Fruit fly (Drosophila melanogaster): ENCODE results near the gene stx.

Gene stx

DNA sequence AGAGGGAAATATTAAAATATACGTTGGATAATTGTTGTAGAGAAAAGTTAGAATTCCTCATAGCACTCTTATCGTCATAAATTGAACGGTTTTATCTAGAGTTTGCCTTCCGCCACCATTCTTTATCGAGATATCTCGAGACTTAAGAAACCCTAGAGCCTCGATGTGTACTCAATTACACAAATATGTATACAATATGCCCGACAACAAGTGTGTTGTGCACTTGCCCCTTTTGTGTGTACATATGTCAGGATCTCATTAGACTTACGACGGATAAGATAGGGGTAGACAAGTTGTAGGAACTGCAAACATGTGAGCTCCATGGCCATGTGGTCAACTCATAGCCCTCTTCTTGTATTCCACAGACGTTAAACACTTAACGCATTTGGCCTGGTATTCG is 28.8 kb upstream of the stx start:
- no peak for TF ChIP-seq CrebA (GFP tag; optimal IDR thresholded peaks at IDR 0.05; ENCODE audit: borderline replicate concordance)
- no peak for TF ChIP-seq GATAd (GFP tag; optimal IDR thresholded peaks at IDR 0.05)
- TF ChIP-seq usp (GFP tag; optimal IDR thresholded peaks at IDR 0.05): no peak

DNA sequence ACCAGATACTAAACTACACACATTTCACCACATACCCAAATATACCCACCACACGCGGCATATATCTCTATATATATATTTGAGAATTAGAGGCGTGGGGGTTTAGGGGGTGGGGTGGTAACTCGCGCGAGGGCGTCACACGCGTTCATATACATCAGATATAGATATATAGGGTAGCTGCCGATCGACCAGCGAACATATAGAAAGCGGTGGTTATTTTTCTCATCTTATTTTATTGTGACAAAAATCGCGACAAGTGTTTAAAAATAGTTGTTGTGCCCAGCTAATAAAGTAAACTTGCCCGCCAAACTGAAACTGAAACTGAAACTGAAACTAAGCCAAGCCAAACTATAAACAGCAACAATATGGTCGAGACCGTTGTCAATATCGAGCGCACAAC is 27.9 kb upstream of the stx start:
- TF ChIP-seq CG9705 (GFP tag; optimal IDR thresholded peaks at IDR 0.05) (no peak), woc (GFP tag; optimal IDR thresholded peaks at IDR 0.05) (no peak), rgr (GFP tag; optimal IDR thresholded peaks at IDR 0.05) (no peak), usp (GFP tag; optimal IDR thresholded peaks at IDR 0.05) (no peak), Vsx2 (GFP tag; optimal IDR thresholded peaks at IDR 0.05; ENCODE audit: partially characterized antibody) (no peak), brk (GFP tag; optimal IDR thresholded peaks at IDR 0.05) (no peak), dmrt93B (GFP tag; optimal IDR thresholded peaks at IDR 0.05) (no peak), pan (optimal IDR thresholded peaks at IDR 0.05) (no peak), tai (GFP tag; optimal IDR thresholded peaks at IDR 0.05) (no peak), Rel (GFP tag; optimal IDR thresholded peaks at IDR 0.05) (no peak), Rel (tag; optimal IDR thresholded peaks at IDR 0.05) (no peak), HLH106 (tag; optimal IDR thresholded peaks at IDR 0.05) (no peak), sv (GFP tag; optimal IDR thresholded peaks at IDR 0.05) (no peak), dl (GFP tag; optimal IDR thresholded peaks at IDR 0.05; ENCODE audit: insufficient read depth in 1 of 2, partially characterized antibody in 2 of 2) (no peak), ey (GFP tag; optimal IDR thresholded peaks at IDR 0.05) (no peak), dsf (GFP tag; optimal IDR thresholded peaks at IDR 0.05; ENCODE audit: borderline replicate concordance) (no peak), jim (GFP tag; optimal IDR thresholded peaks at IDR 0.05) (no peak)

DNA sequence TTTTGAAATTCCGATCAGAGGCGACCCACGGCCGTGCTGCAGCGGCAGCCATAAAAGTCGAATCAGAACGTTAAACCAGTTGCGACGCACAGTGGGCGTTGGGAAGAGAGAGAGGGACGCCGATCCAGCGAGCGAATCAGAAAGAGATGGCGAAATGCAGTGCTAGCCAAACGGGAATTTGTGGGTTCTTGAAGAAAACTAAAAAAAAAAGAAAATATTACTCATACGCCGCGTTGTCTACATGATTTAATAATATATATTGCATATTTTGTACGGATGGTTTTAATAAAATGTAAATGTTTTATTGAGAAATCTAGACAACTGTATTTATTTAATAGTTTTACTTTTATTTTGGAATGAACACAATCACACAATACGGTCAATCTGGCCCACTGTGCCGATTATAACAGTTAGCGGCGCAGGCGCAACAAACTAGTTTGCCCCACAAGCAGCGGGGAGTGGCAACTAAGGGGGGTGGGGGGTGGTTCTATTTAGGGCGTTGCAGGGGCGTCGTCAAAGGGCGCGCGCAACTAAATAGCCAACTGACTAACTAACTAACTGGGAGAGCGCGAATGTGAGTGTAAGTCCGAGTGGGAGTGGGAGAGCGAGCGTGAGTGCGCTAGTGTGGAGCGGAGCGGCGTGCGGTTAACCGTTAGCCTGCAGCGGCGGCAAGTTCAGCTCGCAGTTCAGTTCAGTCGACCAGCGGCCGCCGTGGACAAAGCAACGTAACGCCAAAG is 27.3 kb upstream of the stx start, which contains the start of gene CG15211:
Gene CG15211 (plus strand): TSS at position 686 of the 737 bp plus-strand sequence.
- TF ChIP-seq rgr (GFP tag; optimal IDR thresholded peaks at IDR 0.05): peak; percentile 38
- TF ChIP-seq brk (GFP tag; optimal IDR thresholded peaks at IDR 0.05): peak; percentile 11
- peak; percentile 37 for TF ChIP-seq fru (GFP tag; optimal IDR thresholded peaks at IDR 0.05)
- no peak for TF ChIP-seq sage (GFP tag; optimal IDR thresholded peaks at IDR 0.05)
- no peak for TF ChIP-seq CrebA (GFP tag; optimal IDR thresholded peaks at IDR 0.05; ENCODE audit: borderline replicate concordance)
- no peak for TF ChIP-seq jim (GFP tag; optimal IDR thresholded peaks at IDR 0.05)
- TF ChIP-seq dl (GFP tag; optimal IDR thresholded peaks at IDR 0.05; ENCODE audit: insufficient read depth in 1 of 2, partially characterized antibody in 2 of 2): peak in 1 of 2 experiments; percentile 39
- peak; percentile 49 for TF ChIP-seq psq (GFP tag; optimal IDR thresholded peaks at IDR 0.05)
- peak; percentile 39 for TF ChIP-seq sv (GFP tag; optimal IDR thresholded peaks at IDR 0.05)
- no peak for TF ChIP-seq Dfd (GFP tag; optimal IDR thresholded peaks at IDR 0.05)
- no peak for TF ChIP-seq tai (GFP tag; optimal IDR thresholded peaks at IDR 0.05)
- peak; percentile 39 for TF ChIP-seq h (GFP tag; optimal IDR thresholded peaks at IDR 0.05)
- TF ChIP-seq ey (GFP tag; optimal IDR thresholded peaks at IDR 0.05): peak; percentile 40
- peak; percentile 50 for TF ChIP-seq Sp1 (GFP tag; optimal IDR thresholded peaks at IDR 0.05)
- TF ChIP-seq Myc (optimal IDR thresholded peaks at IDR 0.05): no peak
- no peak for TF ChIP-seq Mio (GFP tag; optimal IDR thresholded peaks at IDR 0.05)
- TF ChIP-seq br (GFP tag; optimal IDR thresholded peaks at IDR 0.05): peak; percentile 41
- no peak for TF ChIP-seq CG9705 (GFP tag; optimal IDR thresholded peaks at IDR 0.05)
- TF ChIP-seq woc (GFP tag; optimal IDR thresholded peaks at IDR 0.05): peak; percentile 41
- no peak for TF ChIP-seq Abd-B (GFP tag; optimal IDR thresholded peaks at IDR 0.05)
- no peak for TF ChIP-seq Jra (GFP tag; optimal IDR thresholded peaks at IDR 0.05)
- no peak for TF ChIP-seq GATAd (GFP tag; optimal IDR thresholded peaks at IDR 0.05)
- TF ChIP-seq Hnf4 (GFP tag; optimal IDR thresholded peaks at IDR 0.05): peak; percentile 4
- TF ChIP-seq Rel (GFP tag; optimal IDR thresholded peaks at IDR 0.05): peak; percentile 39
- no peak for TF ChIP-seq Rel (tag; optimal IDR thresholded peaks at IDR 0.05)
- TF ChIP-seq CG32264 (GFP tag; optimal IDR thresholded peaks at IDR 0.05): no peak
- TF ChIP-seq usp (GFP tag; optimal IDR thresholded peaks at IDR 0.05): no peak
- TF ChIP-seq dsf (GFP tag; optimal IDR thresholded peaks at IDR 0.05; ENCODE audit: borderline replicate concordance): no peak
- TF ChIP-seq pan (optimal IDR thresholded peaks at IDR 0.05): no peak
- TF ChIP-seq lola (GFP tag; optimal IDR thresholded peaks at IDR 0.05): no peak
- TF ChIP-seq HLH106 (tag; optimal IDR thresholded peaks at IDR 0.05): peak; percentile 52
- peak; percentile 26 for TF ChIP-seq OdsH (GFP tag; optimal IDR thresholded peaks at IDR 0.05)
- TF ChIP-seq foxo (GFP tag; optimal IDR thresholded peaks at IDR 0.05): peak in 1 of 2 experiments; percentile 64
- peak; percentile 17 for TF ChIP-seq dmrt93B (GFP tag; optimal IDR thresholded peaks at IDR 0.05)
- TF ChIP-seq Dif (GFP tag; optimal IDR thresholded peaks at IDR 0.05; ENCODE audit: partially characterized antibody): peak; percentile 59
- TF ChIP-seq Hr83 (GFP tag; optimal IDR thresholded peaks at IDR 0.05; ENCODE audit: poor library complexity, severe bottlenecking): no peak
- TF ChIP-seq Vsx2 (GFP tag; optimal IDR thresholded peaks at IDR 0.05; ENCODE audit: partially characterized antibody): no peak
- no peak for TF ChIP-seq Hr78 (GFP tag; optimal IDR thresholded peaks at IDR 0.05)
- no peak for TF ChIP-seq N (GFP tag; optimal IDR thresholded peaks at IDR 0.05)

Data from whole organism, wandering third instar larva.